Worm (Caenorhabditis elegans) whole organism, mixed stage, embryonic: ENCODE results near the gene F34D10.3.

Experiments used
- elt-1 ChIP-seq: sonication (generic microtip); optimal IDR thresholded peaks from 2 replicates; lab custom pipeline; 2017; ENCODE audit warnings: missing genetic modification characterization, mild to moderate bottlenecking, missing compliant biosample characterization, antibody characterized with exemption, moderate library complexity, borderline replicate concordance; ENCODE audit not compliant: insufficient read depth
- elt-3 ChIP-seq: fragments of 150-350 bp; optimal IDR thresholded peaks from 2 replicates; lab custom pipeline; 2014; ENCODE audit warnings: missing biosample characterization, missing genetic modification characterization
- lsy-2 ChIP-seq: fragments of 150-350 bp; optimal IDR thresholded peaks from 2 replicates; lab custom pipeline; 2014; ENCODE audit warnings: missing biosample characterization, missing genetic modification characterization
- mep-1 ChIP-seq: fragments of 150-350 bp; optimal IDR thresholded peaks from 2 replicates; lab custom pipeline; 2017; ENCODE audit warnings: missing biosample characterization, missing genetic modification reagents, missing genetic modification characterization, inconsistent platforms
- nhr-237 ChIP-seq: fragments of 150-350 bp; optimal IDR thresholded peaks from 2 replicates; lab custom pipeline; 2014; ENCODE audit warnings: missing biosample characterization, missing genetic modification characterization
- tbx-8 ChIP-seq: fragments of 200-800 bp; sonication (Bioruptor generic); optimal IDR thresholded peaks from 2 replicates; lab custom pipeline; 2018; ENCODE audit warnings: mild to moderate bottlenecking, missing genetic modification characterization, moderate library complexity, missing compliant biosample characterization

- TF ChIP-seq lsy-2 (tag; lab: Kevin White, UChicago) (no peak), elt-3 (tag; lab: Kevin White, UChicago) (no peak), nhr-237 (tag; lab: Kevin White, UChicago) (no peak), elt-1 (no peak), tbx-8 (GFP tag; lab: Kevin White, UChicago) (no peak), mep-1 (tag; lab: Kevin White, UChicago) (no peak)
These were observed 7.6 kb upstream of the F34D10.3 start, which contains the start of gene gldi-5 for ce11 chrIII:3726443-3726842.
